Worm (Caenorhabditis elegans) whole organism, midembryonic: Measurements from ENCODE around the gene srz-78.

Experiments
- T22C8.4 ChIP-seq: fragments of 200-800 bp; sonication (Bioruptor generic); IDR thresholded peaks from 2 replicates; pipeline ENCODE4 v1.3.6; 2022; ENCODE audit warnings: missing genetic modification characterization, missing compliant biosample characterization
- cog-1 ChIP-seq: sonication (generic microtip); optimal IDR thresholded peaks from 2 replicates; lab custom pipeline; 2016; ENCODE audit warnings: missing genetic modification characterization, missing compliant biosample characterization
- flt-1 ChIP-seq: fragments of 200-800 bp; sonication (Bioruptor generic); IDR thresholded peaks from 2 replicates; pipeline ENCODE4 v1.3.6; 2022; ENCODE audit warnings: missing genetic modification characterization, missing compliant biosample characterization
- klf-2 ChIP-seq: fragments of 200-800 bp; sonication (Bioruptor generic); conservative IDR thresholded peaks from 2 replicates; pipeline ENCODE4 v1.3.6; 2022; ENCODE audit warnings: missing genetic modification reagents, missing genetic modification characterization, missing compliant biosample characterization
- med-1 ChIP-seq: sonication (generic microtip); optimal IDR thresholded peaks from 2 replicates; lab custom pipeline; 2017; ENCODE audit warnings: missing genetic modification characterization, mild to moderate bottlenecking, missing compliant biosample characterization, antibody characterized with exemption, missing genetic modification reagents; ENCODE audit not compliant: insufficient read depth
- ref-1 ChIP-seq: fragments of 200-800 bp; sonication (Bioruptor generic); conservative IDR thresholded peaks from 2 replicates; pipeline ENCODE4 v1.3.6; 2022; ENCODE audit warnings: missing genetic modification reagents, missing genetic modification characterization, missing compliant biosample characterization
- tab-1 ChIP-seq: fragments of 200-800 bp; sonication (Bioruptor generic); IDR thresholded peaks from 2 replicates; pipeline ENCODE4 v1.3.6; 2022; ENCODE audit warnings: missing genetic modification characterization, missing compliant biosample characterization
- ztf-23 ChIP-seq: fragments of 200-800 bp; sonication (Bioruptor generic); IDR thresholded peaks from 2 replicates; pipeline ENCODE4 v1.3.6; 2022; ENCODE audit warnings: missing genetic modification reagents, missing genetic modification characterization, missing compliant biosample characterization
- ztf-29 ChIP-seq: fragments of 200-800 bp; sonication (Bioruptor generic); IDR thresholded peaks from 2 replicates; pipeline ENCODE4 v1.3.6; 2022; ENCODE audit warnings: missing genetic modification reagents, missing genetic modification characterization, missing compliant biosample characterization

The srz-78 gene

ce11 chrIV:3504144-3504543, 12.6 kb downstream of the srz-78 start, which contains the start of gene srz-83:
TSS of gene srz-83 (plus strand) at chrIV:3504444.
- TF ChIP-seq T22C8.4 (GFP tag; lab: Robert Waterston, UW) (no peak), flt-1 (GFP tag; lab: Robert Waterston, UW) (no peak), tab-1 (GFP tag; lab: Robert Waterston, UW) (no peak), ztf-29 (no peak), cog-1 (no peak)

ce11 chrIV:3505940-3506339, 14.4 kb downstream of the srz-78 start:
- TF ChIP-seq flt-1 (GFP tag; lab: Robert Waterston, UW) (peak; percentile 28; the same call in 1 of the 2 replicates), ref-1 (GFP tag; lab: Robert Waterston, UW) (0 out of 2 replicates have a peak, but pooled peaks have one; percentile 19), ztf-23 (no peak), cog-1 (no peak)

- TF ChIP-seq med-1 = no peak
- no peak for TF ChIP-seq ztf-29
- no peak for TF ChIP-seq flt-1 (GFP tag; lab: Robert Waterston, UW)
- no peak for TF ChIP-seq T22C8.4 (GFP tag; lab: Robert Waterston, UW)
- no peak for TF ChIP-seq cog-1
These were observed 18.0 kb downstream of the srz-78 start, which contains the start of gene ced-10 for ce11 chrIV:3509477-3510063. TSS of gene ced-10 (minus strand) at chrIV:3509527.

ce11 chrIV:3514467-3514866, 22.9 kb downstream of the srz-78 start, which contains the start of gene tsg-101:
TSS of gene tsg-101 (minus strand) at chrIV:3514567.
- TF ChIP-seq ztf-23 (no peak), cog-1 (no peak), med-1 (no peak), flt-1 (GFP tag; lab: Robert Waterston, UW) (no peak), ztf-29 (no peak), ref-1 (GFP tag; lab: Robert Waterston, UW) (no peak), klf-2 (GFP tag; lab: Robert Waterston, UW) (no peak), T22C8.4 (GFP tag; lab: Robert Waterston, UW) (no peak), tab-1 (GFP tag; lab: Robert Waterston, UW) (no peak)

- TF ChIP-seq T22C8.4 (GFP tag; lab: Robert Waterston, UW) (peak; percentile 89), ztf-29 (peak; percentile 54; the same call in 1 of the 2 replicates), cog-1 (peak; percentile 22), klf-2 (GFP tag; lab: Robert Waterston, UW) (no peak), ref-1 (GFP tag; lab: Robert Waterston, UW) (no peak), flt-1 (GFP tag; lab: Robert Waterston, UW) (no peak), ztf-23 (no peak), med-1 (no peak), tab-1 (GFP tag; lab: Robert Waterston, UW) (no peak)
These were observed 24.0 kb downstream of the srz-78 start for ce11 chrIV:3515412-3516046.

ce11 chrIV:3516586-3516985, 25.0 kb downstream of the srz-78 start, which contains the start of gene unc-33:
TSS of gene unc-33 (plus strand) at chrIV:3516886.
- TF ChIP-seq T22C8.4 (GFP tag; lab: Robert Waterston, UW) (no peak), flt-1 (GFP tag; lab: Robert Waterston, UW) (no peak), ztf-29 (no peak), cog-1 (no peak), klf-2 (GFP tag; lab: Robert Waterston, UW) (no peak), med-1 (no peak), ztf-23 (no peak), tab-1 (GFP tag; lab: Robert Waterston, UW) (no peak), ref-1 (GFP tag; lab: Robert Waterston, UW) (no peak)

ce11 chrIV:3517582-3517981, 26.0 kb downstream of the srz-78 start:
- TF ChIP-seq klf-2 (GFP tag; lab: Robert Waterston, UW) (no peak), ztf-29 (no peak), T22C8.4 (GFP tag; lab: Robert Waterston, UW) (no peak), ref-1 (GFP tag; lab: Robert Waterston, UW) (no peak), med-1 (no peak), cog-1 (no peak)

- no peak for TF ChIP-seq tab-1 (GFP tag; lab: Robert Waterston, UW)
- no peak for TF ChIP-seq cog-1
- no peak for TF ChIP-seq ref-1 (GFP tag; lab: Robert Waterston, UW)
- TF ChIP-seq flt-1 (GFP tag; lab: Robert Waterston, UW) = no peak
- TF ChIP-seq ztf-23 = no peak
- no peak for TF ChIP-seq T22C8.4 (GFP tag; lab: Robert Waterston, UW)
These were observed 27.8 kb downstream of the srz-78 start for ce11 chrIV:3519352-3519751.

ce11 chrIV:3520374-3520773, 28.8 kb downstream of the srz-78 start:
- TF ChIP-seq ztf-29 (no peak), T22C8.4 (GFP tag; lab: Robert Waterston, UW) (no peak)

ce11 chrIV:3520957-3521356, 29.4 kb downstream of the srz-78 start:
- 0 out of 2 replicates have a peak, but pooled peaks have one; percentile 49 for TF ChIP-seq flt-1 (GFP tag; lab: Robert Waterston, UW)
- TF ChIP-seq klf-2 (GFP tag; lab: Robert Waterston, UW) = no peak
- no peak for TF ChIP-seq ztf-29
- TF ChIP-seq med-1 = no peak
- no peak for TF ChIP-seq T22C8.4 (GFP tag; lab: Robert Waterston, UW)
- TF ChIP-seq cog-1 = peak; percentile 57
- no peak for TF ChIP-seq tab-1 (GFP tag; lab: Robert Waterston, UW)
- TF ChIP-seq ztf-23 = no peak

- TF ChIP-seq flt-1 (GFP tag; lab: Robert Waterston, UW) (peak; percentile 41; the same call in 1 of the 2 replicates), ztf-29 (no peak)
These were observed 30.1 kb downstream of the srz-78 start for ce11 chrIV:3521710-3522109.
